Fruit fly (Drosophila melanogaster): ENCODE results near the gene CG5892.

DNA sequence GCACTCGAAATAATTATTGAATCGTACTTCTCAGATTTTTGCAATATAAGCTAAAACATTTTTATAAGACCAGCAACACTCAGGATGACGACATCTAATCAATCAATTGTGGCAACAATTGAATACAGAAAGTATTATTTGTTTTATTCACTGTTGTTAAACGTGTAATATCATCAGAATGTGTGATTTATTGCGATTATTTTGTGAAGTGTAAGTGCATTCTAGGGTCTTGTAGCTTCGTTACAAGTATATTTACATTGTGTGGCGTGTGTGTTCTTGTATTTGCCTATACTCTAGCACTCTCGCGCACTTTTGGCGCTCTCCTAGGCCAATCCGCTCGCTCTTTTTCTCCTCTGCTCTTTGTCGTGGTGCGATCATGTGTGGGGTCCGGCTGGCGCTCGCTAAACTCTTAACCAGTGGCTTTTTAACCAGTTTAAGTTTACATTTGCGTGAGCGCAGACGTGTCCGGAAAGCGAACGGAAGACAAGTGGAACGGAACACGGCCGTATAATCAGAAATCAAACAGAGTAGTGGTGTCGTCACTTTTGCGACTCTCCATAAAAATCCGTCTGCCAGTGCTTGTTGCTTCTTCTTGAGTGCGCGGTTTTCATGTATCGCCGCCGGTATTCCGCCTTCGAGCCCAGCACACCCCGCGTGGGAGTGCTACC is 37.8 kb upstream of the CG5892 start:
- TF ChIP-seq ovo (GFP tag; optimal IDR thresholded peaks at IDR 0.05): peak; percentile 53
- peak; percentile 74 for TF ChIP-seq Clk (GFP tag; optimal IDR thresholded peaks at IDR 0.05)
- peak; percentile 89 for TF ChIP-seq CG5204 (GFP tag; optimal IDR thresholded peaks at IDR 0.05)
- peak; percentile 74 for TF ChIP-seq CG33017 (tag; optimal IDR thresholded peaks at IDR 0.05)
- peak; percentile 87 for TF ChIP-seq Hr96 (GFP tag; optimal IDR thresholded peaks at IDR 0.05)
- TF ChIP-seq tj (GFP tag; optimal IDR thresholded peaks at IDR 0.05): peak; percentile 57
- TF ChIP-seq kay (GFP tag; ENCODE audit: borderline replicate concordance): no peak
- peak; percentile 39 for TF ChIP-seq Mnt (GFP tag; optimal IDR thresholded peaks at IDR 0.05)
- peak; percentile 79 for TF ChIP-seq CG7045 (GFP tag; optimal IDR thresholded peaks at IDR 0.05)
- peak; percentile 86 for TF ChIP-seq bab1 (GFP tag; optimal IDR thresholded peaks at IDR 0.05)
- TF ChIP-seq CG12768 (GFP tag; optimal IDR thresholded peaks at IDR 0.05): peak; percentile 40
